Fruit fly (Drosophila melanogaster): ENCODE data around the gene Hsc20.

Gene Hsc20

DNA sequence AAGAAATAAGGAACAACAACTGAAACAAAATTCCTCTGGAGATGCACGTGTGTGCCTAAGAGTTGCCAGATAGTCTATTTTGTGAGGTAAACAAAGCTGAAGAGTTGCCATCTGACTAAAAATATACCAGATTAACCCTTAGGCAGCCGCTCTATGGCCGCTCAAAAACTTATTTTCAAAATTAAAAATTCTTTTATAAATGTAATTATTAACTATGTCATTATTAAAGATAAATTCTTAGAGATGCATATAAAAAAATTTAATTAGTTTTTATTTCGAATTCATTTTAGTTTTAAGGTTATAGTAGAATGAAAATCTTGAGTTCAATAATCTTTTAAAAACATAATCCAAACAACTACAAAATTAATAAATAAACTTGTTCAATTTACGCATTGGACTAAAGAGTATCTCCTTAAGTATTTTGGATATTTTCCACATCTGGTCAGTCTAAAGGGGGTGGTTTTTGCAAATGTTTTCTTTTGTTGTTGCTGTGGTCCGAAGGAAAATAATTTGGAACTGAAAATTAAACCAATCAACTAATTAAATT is 4.2 kb upstream of the Hsc20 start, which contains the start of gene Tmx3 (continued):
- TF ChIP-seq CG10462 (GFP tag; optimal IDR thresholded peaks at IDR 0.05) (peak; percentile 65), HLH54F (GFP tag; optimal IDR thresholded peaks at IDR 0.05) (peak; percentile 59), CG17328 (GFP tag; IDR thresholded peaks at IDR 0.05) (peak; percentile 89), sim (GFP tag; IDR thresholded peaks at IDR 0.05) (0 out of 2 replicates have a peak, but pooled peaks have one; percentile 50), CG42726 (GFP tag; IDR thresholded peaks at IDR 0.05; ENCODE audit: partially characterized antibody) (no peak), pho (GFP tag; optimal IDR thresholded peaks at IDR 0.05) (peak; percentile 71), CG3407 (GFP tag; optimal IDR thresholded peaks at IDR 0.05) (peak; percentile 71), CG13296 (GFP tag; optimal IDR thresholded peaks at IDR 0.05) (peak; percentile 34), Optix (GFP tag; IDR thresholded peaks at IDR 0.05) (peak; percentile 68; the same call in 2 of the 3 replicates), D19B (GFP tag; optimal IDR thresholded peaks at IDR 0.05) (peak; percentile 67), CG4617 (GFP tag; optimal IDR thresholded peaks at IDR 0.05; ENCODE audit: borderline replicate concordance) (peak; percentile 90), CG1529 (GFP tag; optimal IDR thresholded peaks at IDR 0.05) (peak; percentile 21), CG11560 (tag; IDR thresholded peaks at IDR 0.05) (peak; percentile 63; the same call in 1 of the 3 replicates), CG11456 (GFP tag; IDR thresholded peaks at IDR 0.05) (peak; percentile 95), CG3838 (GFP tag; optimal IDR thresholded peaks at IDR 0.05) (peak; percentile 70), dmrt11E (tag; optimal IDR thresholded peaks at IDR 0.05) (peak; percentile 89), Med (GFP tag) (peak; percentile 94), CG15073 (GFP tag; optimal IDR thresholded peaks at IDR 0.05) (peak; percentile 42), Hr78 (GFP tag; optimal IDR thresholded peaks at IDR 0.05) (no peak), CoRest (tag; optimal IDR thresholded peaks at IDR 0.05) (peak; percentile 95), CG2712 (tag; optimal IDR thresholded peaks at IDR 0.05) (peak; percentile 93), CG6683 (GFP tag; optimal IDR thresholded peaks at IDR 0.05) (peak; percentile 30), CG6175 (GFP tag; IDR thresholded peaks at IDR 0.05) (peak; percentile 65; the same call in 2 of the 3 replicates), Ets65A (GFP tag) (peak; percentile 95), hb (GFP tag; IDR thresholded peaks at IDR 0.05; ENCODE audit: partially characterized antibody) (no peak), CG10959 (GFP tag; IDR thresholded peaks at IDR 0.05) (peak; percentile 99), NFAT (GFP tag; IDR thresholded peaks at IDR 0.05) (peak; percentile 94), sna (GFP tag; IDR thresholded peaks at IDR 0.05; ENCODE audit: partially characterized antibody) (no peak), Bgb (GFP tag; IDR thresholded peaks at IDR 0.05; ENCODE audit: partially characterized antibody) (no peak), dmrt99B (tag; optimal IDR thresholded peaks at IDR 0.05) (no peak), exex (tag; optimal IDR thresholded peaks at IDR 0.05) (no peak), CG9609 (GFP tag; optimal IDR thresholded peaks at IDR 0.05) (peak; percentile 62), CG12659 (GFP tag; optimal IDR thresholded peaks at IDR 0.05) (peak; percentile 92), Xrp1 (GFP tag; IDR thresholded peaks at IDR 0.05) (peak; percentile 90), Gug (GFP tag; IDR thresholded peaks at IDR 0.05) (peak; percentile 93), Sry-δ (GFP tag; optimal IDR thresholded peaks at IDR 0.05) (peak; percentile 26), CG6689 (GFP tag; IDR thresholded peaks at IDR 0.05) (peak; percentile 90), sr (GFP tag; IDR thresholded peaks at IDR 0.05) (peak; percentile 32; the same call in 1 of the 3 replicates), Tbp (GFP tag; optimal IDR thresholded peaks at IDR 0.05) (no peak), gem (tag; optimal IDR thresholded peaks at IDR 0.05) (peak; percentile 96), CG9797 (GFP tag; optimal IDR thresholded peaks at IDR 0.05) (peak; percentile 38), Stat92E (GFP tag; optimal IDR thresholded peaks at IDR 0.05) (peak in 1 of 3 experiments; percentile 45), CG8478 (optimal IDR thresholded peaks at IDR 0.05) (no peak), CG1602 (GFP tag; optimal IDR thresholded peaks at IDR 0.05) (peak; percentile 90), CG18011 (GFP tag; optimal IDR thresholded peaks at IDR 0.05) (peak; percentile 57), CG4360 (GFP tag; IDR thresholded peaks at IDR 0.05) (peak; percentile 68), CG12942 (GFP tag; optimal IDR thresholded peaks at IDR 0.05) (peak; percentile 89), dysf (GFP tag; IDR thresholded peaks at IDR 0.05) (peak; percentile 92; the same call in 2 of the 3 replicates), ttk (GFP tag; IDR thresholded peaks at IDR 0.05) (peak; percentile 88), CG12769 (tag; optimal IDR thresholded peaks at IDR 0.05) (no peak), CTCF (GFP tag; optimal IDR thresholded peaks at IDR 0.05) (no peak)

Measured in whole organism, embryonic.